Worm (Caenorhabditis elegans) whole organism, midembryonic: ENCODE data around the gene fipr-19.

ENCODE experiments used
- T22C8.4 ChIP-seq: fragments of 200-800 bp; sonication (Bioruptor generic); IDR thresholded peaks from 2 replicates; pipeline ENCODE4 v1.3.6; 2022; ENCODE audit warnings: missing genetic modification characterization, missing compliant biosample characterization
- flt-1 ChIP-seq: fragments of 200-800 bp; sonication (Bioruptor generic); IDR thresholded peaks from 2 replicates; pipeline ENCODE4 v1.3.6; 2022; ENCODE audit warnings: missing genetic modification characterization, missing compliant biosample characterization
- ref-1 ChIP-seq: fragments of 200-800 bp; sonication (Bioruptor generic); conservative IDR thresholded peaks from 2 replicates; pipeline ENCODE4 v1.3.6; 2022; ENCODE audit warnings: missing genetic modification reagents, missing genetic modification characterization, missing compliant biosample characterization
- tab-1 ChIP-seq: fragments of 200-800 bp; sonication (Bioruptor generic); IDR thresholded peaks from 2 replicates; pipeline ENCODE4 v1.3.6; 2022; ENCODE audit warnings: missing genetic modification characterization, missing compliant biosample characterization

DNA sequence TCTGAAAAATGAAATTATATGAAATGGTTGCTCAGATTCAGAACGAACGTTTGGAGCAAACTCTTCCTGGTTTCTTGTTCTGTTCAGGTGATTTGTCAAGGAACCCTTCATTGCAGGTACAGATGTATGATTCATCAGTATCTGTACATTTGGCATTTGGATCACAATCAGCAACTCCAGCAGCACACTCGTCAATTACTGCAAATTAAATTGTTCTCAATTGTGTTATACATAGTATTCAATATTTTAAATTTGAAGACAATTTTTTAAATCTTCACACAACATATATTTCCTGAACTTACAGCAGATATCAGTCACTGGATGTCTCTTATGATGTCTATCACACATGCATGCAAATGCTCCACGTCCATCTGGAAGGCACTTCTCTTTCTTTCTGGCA, 26.0 kb upstream of the fipr-19 start:
- TF ChIP-seq T22C8.4 (GFP tag; lab: Robert Waterston, UW) (no peak), flt-1 (GFP tag; lab: Robert Waterston, UW) (no peak), ref-1 (GFP tag; lab: Robert Waterston, UW) (no peak), tab-1 (GFP tag; lab: Robert Waterston, UW) (no peak)
